Fruit fly (Drosophila melanogaster) whole organism, adult: ENCODE data around the gene CG7888.
A peak's percentile ranks its signal among the peaks of the same experiment; 100 is the strongest.

Source experiments
- CG12768 ChIP-seq: fragments of 200-800 bp; sonication (Bioruptor generic); optimal IDR thresholded peaks from 2 replicates; lab custom pipeline; 2017; ENCODE audit warnings: missing biosample characterization, missing genetic modification characterization, mild to moderate bottlenecking, moderate library complexity, missing genetic modification reagents
- CG1620 ChIP-seq: fragments of 200-800 bp; sonication (Bioruptor generic); optimal IDR thresholded peaks from 2 replicates; lab custom pipeline; 2016; ENCODE audit warnings: missing biosample characterization, missing genetic modification characterization
- CG7045 ChIP-seq: fragments of 200-800 bp; sonication (Bioruptor generic); optimal IDR thresholded peaks from 2 replicates; lab custom pipeline; 2017; ENCODE audit warnings: missing biosample characterization, mild to moderate bottlenecking, missing genetic modification characterization
- CG7101 ChIP-seq: fragments of 200-800 bp; sonication (Bioruptor generic); optimal IDR thresholded peaks from 2 replicates; lab custom pipeline; 2018; ENCODE audit warnings: missing biosample characterization, mild to moderate bottlenecking, missing genetic modification characterization, moderate library complexity
- Clk ChIP-seq: fragments of 200-800 bp; sonication (Bioruptor generic); optimal IDR thresholded peaks from 2 replicates; lab custom pipeline; 2017; ENCODE audit warnings: missing biosample characterization, missing genetic modification characterization
- cic ChIP-seq: fragments of 200-800 bp; sonication (Bioruptor generic); optimal IDR thresholded peaks from 2 replicates; lab custom pipeline; 2017; ENCODE audit warnings: missing biosample characterization, mild to moderate bottlenecking, missing genetic modification characterization, moderate library complexity
- cnc ChIP-seq, 2 experiments: fragments of >200 bp; optimal IDR thresholded peaks; 2 replicates each; lab custom pipeline; 2017
- kay ChIP-seq: fragments of 200-800 bp; sonication (Bioruptor generic); peaks from one replicate; lab custom pipeline; 2016; ENCODE audit warnings: missing biosample characterization, missing genetic modification characterization, borderline replicate concordance
- ovo ChIP-seq: fragments of 200-800 bp; sonication (Bioruptor generic); optimal IDR thresholded peaks from 2 replicates; lab custom pipeline; 2016; ENCODE audit warnings: missing biosample characterization, missing genetic modification characterization
- pad ChIP-seq: fragments of 200-800 bp; sonication (Bioruptor generic); optimal IDR thresholded peaks from 3 replicates; lab custom pipeline; 2017; ENCODE audit warnings: missing biosample characterization, missing genetic modification characterization, mild to moderate bottlenecking, moderate library complexity, missing genetic modification reagents
- toe ChIP-seq: fragments of 200-800 bp; sonication (Bioruptor generic); optimal IDR thresholded peaks from 2 replicates; lab custom pipeline; 2016; ENCODE audit warnings: missing biosample characterization, missing genetic modification characterization

DNA sequence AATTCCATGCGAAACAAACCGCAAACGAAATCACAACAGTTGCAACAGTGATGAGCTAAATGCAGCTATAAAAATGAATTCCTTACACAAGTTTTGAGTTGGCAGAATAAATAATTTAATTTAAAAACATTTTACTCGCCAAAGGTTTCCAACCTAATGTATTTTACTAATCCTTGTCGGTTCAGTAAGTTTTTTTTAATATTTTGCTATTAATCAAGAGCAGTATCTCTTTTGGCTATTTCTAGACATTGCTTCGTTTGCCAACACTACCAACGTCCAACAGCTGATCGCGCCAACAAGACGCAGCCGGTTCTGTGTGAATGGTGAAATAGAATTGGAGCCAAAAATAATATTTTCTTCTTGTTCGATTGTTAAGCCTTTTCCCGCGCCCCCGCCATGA lies 10.9 kb downstream of the CG7888 start, which contains the start of the genes CG32075, CG45101 and SuUR:
- TF ChIP-seq cnc (optimal IDR thresholded peaks at IDR 0.05; lab: Kevin White, UChicago) (no peak), Clk (GFP tag; lab: Kevin White, UChicago) (peak; percentile 82), kay (GFP tag; lab: Kevin White, UChicago) (no peak), toe (GFP tag; lab: Kevin White, UChicago) (peak; percentile 91), cic (no peak), CG12768 (peak; percentile 85), CG1620 (GFP tag; lab: Kevin White, UChicago) (peak; percentile 96), ovo (GFP tag; lab: Kevin White, UChicago) (peak; percentile 59), CG7045 (peak; percentile 71), pad (GFP tag; lab: Kevin White, UChicago) (peak; percentile 80), CG7101 (tag; lab: Kevin White, UChicago) (peak; percentile 87)
